Worm (Caenorhabditis elegans): ENCODE measurements around the gene K04A8.20.

- no peak for TF ChIP-seq mep-1 (tag; optimal IDR thresholded peaks at IDR 0.05)
- no peak for TF ChIP-seq mls-2 (tag; optimal IDR thresholded peaks at IDR 0.05)
- no peak for TF ChIP-seq flh-1 (GFP tag; optimal IDR thresholded peaks at IDR 0.05)
- no peak for TF ChIP-seq ztf-11 (tag; optimal IDR thresholded peaks at IDR 0.05)
- TF ChIP-seq ham-2 (GFP tag; optimal IDR thresholded peaks at IDR 0.05) = no peak
- TF ChIP-seq drap-1 (GFP tag; optimal IDR thresholded peaks at IDR 0.05) = no peak
- no peak for TF ChIP-seq unc-62 (GFP tag; optimal IDR thresholded peaks at IDR 0.05)
- TF ChIP-seq snpc-4 (tag; optimal IDR thresholded peaks at IDR 0.05) = no peak
- no peak for TF ChIP-seq lin-13 (tag; optimal IDR thresholded peaks at IDR 0.05)
- TF ChIP-seq pha-4 (tag; optimal IDR thresholded peaks at IDR 0.05) = no peak
- TF ChIP-seq elt-1 (tag; optimal IDR thresholded peaks at IDR 0.05; ENCODE audit: borderline replicate concordance, insufficient read depth) = no peak
Measured at ce11 chrV:6544999-6545398, 4.2 kb upstream of the K04A8.20 start.

Measured in whole organism, mixed stage, embryonic.